Worm (Caenorhabditis elegans) whole organism, midembryonic: ENCODE data around the gene Y32H12A.7.

Experiments used
- klf-2 ChIP-seq: fragments of 200-800 bp; sonication (Bioruptor generic); conservative IDR thresholded peaks from 2 replicates; pipeline ENCODE4 v1.3.6; 2022; ENCODE audit warnings: missing genetic modification reagents, missing genetic modification characterization, missing compliant biosample characterization
- ref-1 ChIP-seq: fragments of 200-800 bp; sonication (Bioruptor generic); conservative IDR thresholded peaks from 2 replicates; pipeline ENCODE4 v1.3.6; 2022; ENCODE audit warnings: missing genetic modification reagents, missing genetic modification characterization, missing compliant biosample characterization
- tab-1 ChIP-seq: fragments of 200-800 bp; sonication (Bioruptor generic); IDR thresholded peaks from 2 replicates; pipeline ENCODE4 v1.3.6; 2022; ENCODE audit warnings: missing genetic modification characterization, missing compliant biosample characterization

ce11 chrIII:5422561-5423103, 37.4 kb upstream of the Y32H12A.7 start:
- TF ChIP-seq tab-1 (GFP tag; lab: Robert Waterston, UW) (no peak), klf-2 (GFP tag; lab: Robert Waterston, UW) (no peak), ref-1 (GFP tag; lab: Robert Waterston, UW) (no peak)
